Fruit fly (Drosophila melanogaster): ENCODE measurements around the gene CG2200.

dm6 chrX:13094085-13094764, at the start of gene CG2200:
- TF ChIP-seq woc (GFP tag; optimal IDR thresholded peaks at IDR 0.05) (peak; percentile 48), usp (GFP tag; optimal IDR thresholded peaks at IDR 0.05) (no peak)
